Worm (Caenorhabditis elegans): ENCODE data around the gene D1086.5.

Gene D1086.5

DNA sequence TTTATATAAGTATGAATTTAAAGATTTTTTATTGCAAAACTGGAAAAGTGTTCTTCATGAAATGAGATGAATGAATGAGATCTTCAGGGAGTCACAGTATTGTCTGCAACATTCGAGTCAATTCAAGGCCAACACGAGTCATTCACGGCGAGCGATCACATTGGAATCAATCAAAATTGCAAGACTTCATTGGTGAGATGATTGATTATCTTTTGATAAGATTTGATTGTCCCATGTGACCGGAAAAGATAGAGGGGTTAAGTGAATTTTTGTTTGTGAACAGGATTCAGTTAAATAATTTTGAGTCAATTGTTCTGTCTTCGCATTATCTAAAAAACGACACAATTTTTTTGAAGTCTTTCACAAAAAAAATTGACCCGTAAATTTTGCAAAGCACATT lies 4.8 kb upstream of the D1086.5 start:
- TF ChIP-seq ref-1 (GFP tag; conservative IDR thresholded peaks at IDR 0.05) (no peak), ztf-23 (GFP tag; IDR thresholded peaks at IDR 0.05) (no peak), ztf-29 (GFP tag; IDR thresholded peaks at IDR 0.05) (no peak), med-1 (GFP tag; optimal IDR thresholded peaks at IDR 0.05; ENCODE audit: insufficient read depth) (no peak), flt-1 (GFP tag; IDR thresholded peaks at IDR 0.05) (no peak), klf-2 (GFP tag; conservative IDR thresholded peaks at IDR 0.05) (no peak), cog-1 (tag; optimal IDR thresholded peaks at IDR 0.05) (no peak), tab-1 (GFP tag; IDR thresholded peaks at IDR 0.05) (no peak)

DNA sequence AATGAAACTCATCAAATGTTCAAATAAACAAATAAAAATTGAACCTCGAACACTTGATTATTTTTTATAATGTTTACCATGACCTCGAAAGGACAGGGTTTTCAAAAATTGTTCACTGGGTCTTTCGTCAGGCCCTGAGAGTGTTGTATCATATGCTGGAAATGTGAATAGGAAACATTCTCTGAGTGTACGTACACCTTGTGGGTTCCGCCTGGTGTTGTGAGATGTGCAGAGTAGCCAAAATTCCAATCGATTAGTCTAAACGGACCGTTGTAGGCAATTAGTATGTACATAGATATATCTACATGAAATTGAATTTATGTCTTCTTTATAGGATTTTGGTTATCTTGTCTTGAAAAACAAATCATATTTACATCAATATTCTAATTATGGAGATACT lies 4.4 kb upstream of the D1086.5 start:
- TF ChIP-seq klf-2 (GFP tag; conservative IDR thresholded peaks at IDR 0.05) (no peak), ztf-23 (GFP tag; IDR thresholded peaks at IDR 0.05) (no peak), ztf-29 (GFP tag; IDR thresholded peaks at IDR 0.05) (no peak), med-1 (GFP tag; optimal IDR thresholded peaks at IDR 0.05; ENCODE audit: insufficient read depth) (no peak), flt-1 (GFP tag; IDR thresholded peaks at IDR 0.05) (no peak), cog-1 (tag; optimal IDR thresholded peaks at IDR 0.05) (no peak), T22C8.4 (GFP tag; IDR thresholded peaks at IDR 0.05) (no peak), tab-1 (GFP tag; IDR thresholded peaks at IDR 0.05) (no peak), ref-1 (GFP tag; conservative IDR thresholded peaks at IDR 0.05) (no peak)

DNA sequence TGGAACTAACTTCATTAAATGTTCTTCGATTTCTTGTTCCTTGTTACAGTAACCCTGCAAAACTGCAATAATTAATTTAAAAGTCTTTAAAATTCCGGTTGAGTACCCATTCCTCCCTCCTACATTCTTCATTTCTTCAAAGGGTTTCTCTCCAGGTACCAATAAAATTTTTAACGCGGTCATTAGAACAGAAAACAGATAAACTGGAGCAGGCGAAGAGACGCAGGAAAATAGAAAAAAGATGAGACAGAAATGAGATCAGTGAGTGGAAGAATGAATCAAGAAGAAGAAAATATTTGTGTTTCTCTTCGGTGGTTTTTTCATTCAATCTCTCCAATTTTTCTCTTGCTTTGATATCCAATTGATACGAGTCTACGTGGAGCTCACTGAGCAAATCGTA lies 3.6 kb upstream of the D1086.5 start, which contains the start of gene D1086.8:
TSS of gene D1086.8 (plus strand) at position 301 of the 400 bp plus-strand sequence.
- no peak for TF ChIP-seq ref-1 (GFP tag; conservative IDR thresholded peaks at IDR 0.05)
- TF ChIP-seq ztf-29 (GFP tag; IDR thresholded peaks at IDR 0.05): no peak
- TF ChIP-seq T22C8.4 (GFP tag; IDR thresholded peaks at IDR 0.05): no peak
- no peak for TF ChIP-seq klf-2 (GFP tag; conservative IDR thresholded peaks at IDR 0.05)
- TF ChIP-seq tab-1 (GFP tag; IDR thresholded peaks at IDR 0.05): no peak
- no peak for TF ChIP-seq cog-1 (tag; optimal IDR thresholded peaks at IDR 0.05)
- no peak for TF ChIP-seq ztf-23 (GFP tag; IDR thresholded peaks at IDR 0.05)
- no peak for TF ChIP-seq med-1 (GFP tag; optimal IDR thresholded peaks at IDR 0.05; ENCODE audit: insufficient read depth)
- no peak for TF ChIP-seq flt-1 (GFP tag; IDR thresholded peaks at IDR 0.05)

DNA sequence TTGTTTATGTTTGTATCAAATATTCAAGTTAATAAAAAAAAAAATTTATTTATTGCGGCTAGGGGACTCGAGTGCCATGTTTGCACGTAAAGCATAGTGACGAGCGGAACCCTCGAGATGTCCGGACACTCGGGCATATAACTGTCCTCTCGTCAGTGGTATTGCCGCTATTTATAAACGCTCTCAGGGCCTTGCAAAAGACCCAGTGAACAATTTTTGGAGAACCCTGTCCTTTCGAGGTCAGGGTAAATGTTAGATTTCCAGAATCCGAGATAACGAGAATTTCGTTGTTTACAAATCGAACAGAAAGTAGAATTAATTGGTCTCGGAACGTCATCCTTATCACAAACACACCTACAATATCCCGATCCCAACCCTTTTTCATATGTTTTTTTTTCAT lies 2.2 kb upstream of the D1086.5 start, which contains the start of gene D1086.3:
TSS of gene D1086.3 (plus strand) at position 390 of the 400 bp plus-strand sequence.
- TF ChIP-seq cog-1 (tag; optimal IDR thresholded peaks at IDR 0.05): no peak
- TF ChIP-seq med-1 (GFP tag; optimal IDR thresholded peaks at IDR 0.05; ENCODE audit: insufficient read depth): no peak
- no peak for TF ChIP-seq ztf-29 (GFP tag; IDR thresholded peaks at IDR 0.05)
- TF ChIP-seq ref-1 (GFP tag; conservative IDR thresholded peaks at IDR 0.05): no peak
- TF ChIP-seq flt-1 (GFP tag; IDR thresholded peaks at IDR 0.05): no peak
- TF ChIP-seq ztf-23 (GFP tag; IDR thresholded peaks at IDR 0.05): no peak
- no peak for TF ChIP-seq tab-1 (GFP tag; IDR thresholded peaks at IDR 0.05)
- TF ChIP-seq T22C8.4 (GFP tag; IDR thresholded peaks at IDR 0.05): no peak
- no peak for TF ChIP-seq klf-2 (GFP tag; conservative IDR thresholded peaks at IDR 0.05)

DNA sequence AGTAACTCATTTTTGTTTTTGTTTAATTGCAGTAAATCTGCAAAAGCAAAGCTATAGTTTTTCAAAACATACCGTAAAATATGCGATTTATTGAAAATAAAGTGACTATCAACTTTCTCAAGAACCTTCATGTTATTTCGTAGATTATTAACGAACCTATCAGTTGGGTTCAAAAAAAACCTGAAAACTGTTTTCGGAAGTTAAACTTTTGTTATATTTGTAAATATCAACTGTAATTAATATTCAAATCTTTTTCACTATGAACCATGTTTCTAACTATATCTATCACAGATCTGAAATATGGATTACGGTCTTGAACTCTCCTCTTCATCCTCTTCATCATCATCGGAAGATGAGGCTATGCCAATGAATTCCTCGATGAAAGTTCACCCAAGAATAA lies 2.1 kb downstream of the D1086.5 start, which contains the start of gene D1086.19:
TSS of gene D1086.19 (plus strand) at position 301 of the 400 bp plus-strand sequence.
- TF ChIP-seq ztf-29 (GFP tag; IDR thresholded peaks at IDR 0.05) (no peak), tab-1 (GFP tag; IDR thresholded peaks at IDR 0.05) (no peak), cog-1 (tag; optimal IDR thresholded peaks at IDR 0.05) (no peak), ztf-23 (GFP tag; IDR thresholded peaks at IDR 0.05) (no peak), T22C8.4 (GFP tag; IDR thresholded peaks at IDR 0.05) (no peak), klf-2 (GFP tag; conservative IDR thresholded peaks at IDR 0.05) (no peak), flt-1 (GFP tag; IDR thresholded peaks at IDR 0.05) (no peak), med-1 (GFP tag; optimal IDR thresholded peaks at IDR 0.05; ENCODE audit: insufficient read depth) (no peak), ref-1 (GFP tag; conservative IDR thresholded peaks at IDR 0.05) (no peak)

DNA sequence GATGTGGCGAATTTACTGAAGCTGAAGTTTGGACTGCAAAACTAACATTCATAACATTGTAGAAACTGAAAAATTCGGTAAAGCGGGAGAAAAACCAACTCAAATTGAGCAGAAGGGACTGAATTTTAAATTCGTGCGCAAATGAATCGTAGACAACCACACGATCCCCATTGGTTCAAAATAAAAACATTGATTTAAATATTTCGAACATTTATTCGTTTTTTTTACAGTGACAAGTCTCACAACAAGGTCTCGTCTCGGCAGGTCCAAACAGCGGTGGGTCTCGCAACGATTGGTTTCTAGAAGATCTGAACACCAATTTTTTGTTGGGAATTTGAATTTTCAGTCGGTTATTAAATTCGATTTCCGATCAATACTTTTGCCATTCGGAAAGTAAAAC lies 4.6 kb downstream of the D1086.5 start, which contains the start of gene D1086.18:
TSS of gene D1086.18 (plus strand) at position 301 of the 400 bp plus-strand sequence.
- TF ChIP-seq klf-2 (GFP tag; conservative IDR thresholded peaks at IDR 0.05) (no peak), cog-1 (tag; optimal IDR thresholded peaks at IDR 0.05) (no peak), ztf-23 (GFP tag; IDR thresholded peaks at IDR 0.05) (no peak), T22C8.4 (GFP tag; IDR thresholded peaks at IDR 0.05) (no peak), flt-1 (GFP tag; IDR thresholded peaks at IDR 0.05) (no peak)

DNA sequence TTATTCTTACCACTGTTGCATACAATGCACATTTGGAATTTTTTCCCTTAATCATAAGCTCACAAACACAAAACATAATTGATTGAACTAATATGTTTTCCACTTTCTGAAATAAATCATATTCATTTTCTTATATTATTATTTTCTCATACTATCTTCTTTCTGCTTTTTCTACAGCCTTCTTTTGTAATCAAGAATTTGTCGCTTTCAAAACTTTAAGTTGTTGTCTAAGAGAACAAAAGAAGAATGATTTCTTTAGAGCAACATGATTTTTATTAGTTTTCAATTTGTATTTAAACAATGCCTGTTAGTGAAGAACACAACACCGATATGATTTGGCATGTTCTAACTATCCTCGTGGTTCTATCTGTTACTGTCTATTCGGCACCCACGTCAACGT lies 6.2 kb downstream of the D1086.5 start, which contains the start of gene D1086.7:
TSS of gene D1086.7 (plus strand) at position 301 of the 400 bp plus-strand sequence.
- TF ChIP-seq ztf-29 (GFP tag; IDR thresholded peaks at IDR 0.05) (no peak), med-1 (GFP tag; optimal IDR thresholded peaks at IDR 0.05; ENCODE audit: insufficient read depth) (no peak), flt-1 (GFP tag; IDR thresholded peaks at IDR 0.05) (no peak), cog-1 (tag; optimal IDR thresholded peaks at IDR 0.05) (no peak), T22C8.4 (GFP tag; IDR thresholded peaks at IDR 0.05) (no peak), ztf-23 (GFP tag; IDR thresholded peaks at IDR 0.05) (no peak), klf-2 (GFP tag; conservative IDR thresholded peaks at IDR 0.05) (no peak), tab-1 (GFP tag; IDR thresholded peaks at IDR 0.05) (no peak), ref-1 (GFP tag; conservative IDR thresholded peaks at IDR 0.05) (no peak)

DNA sequence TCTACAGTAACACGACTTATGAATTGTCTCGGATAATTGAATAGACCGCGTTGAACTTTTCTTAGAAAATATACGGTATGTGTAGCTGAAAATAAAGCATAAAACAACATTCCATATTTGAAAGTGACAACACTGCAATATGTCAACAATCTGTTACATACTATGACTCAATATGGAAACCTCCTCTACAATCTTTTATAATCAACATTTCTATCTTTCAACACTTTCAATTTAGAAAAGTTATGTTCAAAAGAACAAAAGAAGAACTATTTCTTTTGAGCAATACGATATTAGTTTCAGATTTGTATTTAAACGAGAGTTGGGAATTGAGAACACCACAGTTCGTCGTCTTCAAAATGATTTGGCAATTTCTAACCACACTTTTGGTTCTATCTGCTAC lies 7.7 kb downstream of the D1086.5 start, which contains the start of gene D1086.10:
TSS of gene D1086.10 (plus strand) at position 301 of the 400 bp plus-strand sequence.
- TF ChIP-seq ref-1 (GFP tag; conservative IDR thresholded peaks at IDR 0.05) (no peak), med-1 (GFP tag; optimal IDR thresholded peaks at IDR 0.05; ENCODE audit: insufficient read depth) (no peak), flt-1 (GFP tag; IDR thresholded peaks at IDR 0.05) (no peak), ztf-29 (GFP tag; IDR thresholded peaks at IDR 0.05) (no peak), tab-1 (GFP tag; IDR thresholded peaks at IDR 0.05) (no peak), ztf-23 (GFP tag; IDR thresholded peaks at IDR 0.05) (no peak), cog-1 (tag; optimal IDR thresholded peaks at IDR 0.05) (no peak), klf-2 (GFP tag; conservative IDR thresholded peaks at IDR 0.05) (no peak), T22C8.4 (GFP tag; IDR thresholded peaks at IDR 0.05) (no peak)

DNA sequence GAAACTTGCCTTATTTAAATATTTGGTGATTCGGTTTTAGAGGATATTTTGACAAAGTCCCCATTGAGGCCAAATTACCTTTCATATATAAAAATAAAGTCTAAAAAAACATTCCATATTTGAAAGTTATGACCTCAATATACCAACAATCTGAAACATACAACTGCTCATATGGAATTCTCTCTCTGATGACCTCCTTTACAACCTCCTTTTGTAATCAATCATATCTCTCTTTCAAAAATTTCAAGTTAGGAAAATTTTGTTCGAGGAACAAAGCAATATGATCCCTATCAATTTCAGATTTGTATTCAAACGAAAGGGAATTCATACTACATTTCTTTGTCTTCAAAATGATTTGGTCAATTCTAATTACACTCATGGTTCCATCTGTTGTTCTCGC lies 10.7 kb downstream of the D1086.5 start, which contains the start of gene D1086.6:
TSS of gene D1086.6 (plus strand) at position 301 of the 400 bp plus-strand sequence.
- TF ChIP-seq T22C8.4 (GFP tag; IDR thresholded peaks at IDR 0.05): no peak
- no peak for TF ChIP-seq med-1 (GFP tag; optimal IDR thresholded peaks at IDR 0.05; ENCODE audit: insufficient read depth)
- TF ChIP-seq ztf-23 (GFP tag; IDR thresholded peaks at IDR 0.05): no peak

DNA sequence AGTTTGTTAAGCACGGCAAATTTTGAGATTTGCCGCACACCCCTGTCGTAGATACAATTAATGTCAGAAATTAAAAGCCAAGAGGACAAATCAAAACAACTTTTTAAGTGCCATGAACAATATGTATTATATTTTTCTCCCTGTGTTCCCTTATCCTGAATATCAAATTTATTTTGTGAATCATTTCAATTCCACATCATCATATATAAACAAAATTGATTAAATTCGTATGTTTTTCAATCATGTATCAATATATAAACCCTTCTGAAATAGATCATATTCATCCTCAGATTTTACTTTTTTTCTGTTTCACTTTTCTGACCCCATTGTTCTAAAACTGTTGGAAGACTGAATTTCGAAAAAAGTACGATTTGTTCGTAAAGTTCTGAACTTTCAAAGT lies 16.0 kb downstream of the D1086.5 start, which contains the start of gene D1086.11:
TSS of gene D1086.11 (plus strand) at position 301 of the 400 bp plus-strand sequence.
- TF ChIP-seq T22C8.4 (GFP tag; IDR thresholded peaks at IDR 0.05) (no peak), ref-1 (GFP tag; conservative IDR thresholded peaks at IDR 0.05) (no peak), cog-1 (tag; optimal IDR thresholded peaks at IDR 0.05) (no peak), tab-1 (GFP tag; IDR thresholded peaks at IDR 0.05) (no peak), ztf-23 (GFP tag; IDR thresholded peaks at IDR 0.05) (no peak), flt-1 (GFP tag; IDR thresholded peaks at IDR 0.05) (no peak), med-1 (GFP tag; optimal IDR thresholded peaks at IDR 0.05; ENCODE audit: insufficient read depth) (no peak), ztf-29 (GFP tag; IDR thresholded peaks at IDR 0.05) (no peak), klf-2 (GFP tag; conservative IDR thresholded peaks at IDR 0.05) (no peak)

Measured in whole organism, midembryonic.